Fruit fly (Drosophila melanogaster): ENCODE results near the gene CG14803.

CG14803 gene

DNA sequence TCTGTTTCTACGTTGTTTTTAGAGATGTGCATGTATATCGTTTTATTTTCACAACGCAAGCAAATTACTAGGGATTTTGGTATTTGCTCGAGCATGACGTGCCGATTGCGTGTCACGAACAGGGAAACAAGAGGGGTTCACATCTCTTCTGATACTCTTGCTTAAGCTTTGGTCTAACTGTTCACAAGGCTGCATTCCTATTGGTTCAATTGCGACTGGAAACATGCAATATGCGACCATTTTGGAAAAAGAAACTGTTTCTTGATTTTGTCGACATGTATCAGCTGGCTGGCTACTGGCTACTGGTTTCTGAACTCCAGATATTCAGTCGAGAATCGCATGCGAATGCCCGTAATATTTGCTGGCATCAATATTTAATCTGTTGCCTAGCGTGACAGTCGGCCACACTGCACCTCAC, 11.5 kb downstream of the CG14803 start, which contains the start of gene Coa8:
Gene Coa8, plus strand, starts transcription at position 144 of the 418 bp plus-strand sequence.
- TF ChIP-seq CG8478 (optimal IDR thresholded peaks at IDR 0.05) (no peak), CTCF (optimal IDR thresholded peaks at IDR 0.05) (no peak)

- no peak for TF ChIP-seq CG8478 (optimal IDR thresholded peaks at IDR 0.05)
- TF ChIP-seq CTCF (optimal IDR thresholded peaks at IDR 0.05): no peak
These were observed 12.1 kb downstream of the CG14803 start for dm6 chrX:1880779-1881178.

DNA sequence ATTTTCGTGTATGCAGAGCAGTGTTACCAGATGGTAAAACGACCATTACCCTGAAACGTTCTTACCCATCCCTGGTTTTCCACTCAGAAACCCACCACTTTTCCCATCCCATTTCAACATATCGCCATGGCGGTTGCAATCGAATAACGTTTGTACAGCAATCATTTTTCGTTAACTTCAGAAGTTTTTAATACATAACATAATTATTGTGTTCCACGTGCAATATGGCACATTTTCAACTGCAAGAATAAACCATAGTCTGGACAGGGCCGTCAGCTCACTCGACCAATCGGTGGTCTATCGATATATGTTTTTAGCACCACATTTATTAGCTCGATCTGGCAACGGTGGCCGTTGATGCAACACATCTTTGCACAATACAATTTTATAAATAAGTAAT, 21.3 kb downstream of the CG14803 start, which contains the start of the genes trr and mRpL16:
Gene trr, minus strand, starts transcription at position 25 of the 400 bp plus-strand sequence.
Gene mRpL16, plus strand, starts transcription at position 331 of the 400 bp plus-strand sequence.
- TF ChIP-seq CTCF (optimal IDR thresholded peaks at IDR 0.05) (peak in 1 of 2 experiments; percentile 33), CG8478 (optimal IDR thresholded peaks at IDR 0.05) (no peak)

DNA sequence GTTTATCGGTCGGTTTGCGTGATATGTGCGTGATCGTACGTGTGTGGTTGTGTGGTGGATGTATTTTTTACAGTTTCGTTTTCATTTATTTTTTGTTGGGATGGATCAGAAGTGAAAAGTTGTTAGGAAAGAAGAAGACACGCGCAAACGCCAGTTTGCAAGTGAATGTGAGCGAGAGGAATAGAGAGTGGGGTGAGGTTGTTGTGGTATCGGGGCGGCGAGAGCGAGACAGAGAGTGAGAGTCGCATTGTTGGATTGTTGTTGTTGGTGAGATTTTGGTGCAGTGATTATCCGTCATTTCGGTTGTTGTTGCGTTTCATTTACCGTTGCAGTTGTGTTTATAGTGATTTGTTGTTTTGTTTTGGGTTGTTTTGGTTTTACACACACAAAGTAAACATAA, 24.9 kb downstream of the CG14803 start:
- TF ChIP-seq CTCF (optimal IDR thresholded peaks at IDR 0.05) (no peak), CG8478 (optimal IDR thresholded peaks at IDR 0.05) (no peak)

- TF ChIP-seq CTCF (optimal IDR thresholded peaks at IDR 0.05): no peak
- no peak for TF ChIP-seq CG8478 (optimal IDR thresholded peaks at IDR 0.05)
These were observed 28.7 kb downstream of the CG14803 start for dm6 chrX:1897384-1897783.

dm6 chrX:1899445-1900085, 30.9 kb downstream of the CG14803 start:
- no peak for TF ChIP-seq CTCF (optimal IDR thresholded peaks at IDR 0.05)
- TF ChIP-seq CG8478 (optimal IDR thresholded peaks at IDR 0.05): no peak

dm6 chrX:1900123-1900818, 31.6 kb downstream of the CG14803 start, which contains the start of gene arm:
Gene arm, minus strand, starts transcription at chrX:1900646.
- TF ChIP-seq CTCF (optimal IDR thresholded peaks at IDR 0.05): no peak
- TF ChIP-seq CG8478 (optimal IDR thresholded peaks at IDR 0.05): no peak

DNA sequence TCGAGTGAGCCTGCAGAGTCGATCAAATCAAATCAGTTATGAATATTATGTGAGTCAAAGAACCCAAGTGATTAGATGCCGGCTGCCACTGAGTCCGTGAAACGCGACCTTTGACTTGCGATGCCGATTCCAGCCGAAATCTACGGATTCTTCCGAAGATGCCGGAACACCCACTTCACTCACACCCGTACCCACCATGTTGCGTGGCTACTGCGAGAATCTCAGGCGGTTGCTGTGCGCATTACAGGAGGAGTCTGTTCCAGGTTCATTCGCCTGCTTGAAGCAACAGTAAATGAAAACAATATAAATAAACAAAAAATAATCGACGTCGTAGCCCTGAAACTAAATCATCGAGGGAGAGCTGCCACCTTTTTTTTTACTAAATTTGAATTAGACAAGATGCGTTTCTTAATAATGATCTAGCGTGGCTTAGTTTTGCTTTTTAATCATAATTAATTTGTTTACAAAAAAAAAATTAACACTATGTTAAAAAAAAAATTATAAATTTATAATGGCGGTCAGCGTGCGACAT, 33.0 kb downstream of the CG14803 start, which contains the start of gene Ldaf1:
Gene Ldaf1, minus strand, starts transcription at position 307 of the 532 bp plus-strand sequence.
- TF ChIP-seq CG8478 (optimal IDR thresholded peaks at IDR 0.05) (no peak), CTCF (optimal IDR thresholded peaks at IDR 0.05) (no peak)

DNA sequence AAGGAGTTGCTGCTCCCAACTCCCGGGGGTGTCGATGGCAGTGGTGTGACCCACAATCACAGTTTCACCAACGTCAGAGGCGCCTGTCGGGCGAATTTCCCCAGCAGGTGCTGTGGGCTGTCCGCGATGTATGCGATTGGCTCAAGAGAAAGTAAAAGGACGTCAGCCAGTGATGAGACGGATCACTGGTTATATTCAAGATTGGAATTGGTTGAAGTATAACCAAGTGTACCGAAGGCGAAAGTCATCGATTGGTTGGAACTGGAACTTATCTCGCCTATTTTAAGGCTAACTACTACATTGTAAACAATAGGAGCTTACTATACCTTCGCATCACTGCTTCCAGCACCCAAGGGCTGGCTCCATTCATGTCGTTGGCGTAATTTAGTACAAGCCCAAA, 34.4 kb downstream of the CG14803 start, which contains the start of gene CG32801:
Gene CG32801, minus strand, starts transcription at position 101 of the 400 bp plus-strand sequence.
- TF ChIP-seq CTCF (optimal IDR thresholded peaks at IDR 0.05) (no peak), CG8478 (optimal IDR thresholded peaks at IDR 0.05) (no peak)

DNA sequence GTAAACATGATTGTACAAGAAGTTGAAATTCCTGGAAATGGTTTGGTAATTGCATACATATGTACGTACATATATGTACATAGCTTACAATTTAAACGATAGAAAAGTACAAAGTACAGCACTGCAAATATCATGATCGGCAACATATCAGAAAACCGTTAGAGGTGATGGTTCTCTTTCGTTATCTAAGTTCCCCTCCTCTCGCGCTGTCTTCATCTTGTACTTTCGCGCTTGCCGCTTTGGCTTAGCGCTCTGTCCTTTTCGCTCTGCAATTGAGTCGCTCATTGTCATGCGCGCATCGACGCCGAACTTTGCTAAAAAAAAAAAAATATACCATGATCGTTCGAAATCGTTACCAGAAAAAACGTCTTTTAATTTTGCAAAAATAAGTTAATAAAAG, 35.3 kb downstream of the CG14803 start:
- TF ChIP-seq CTCF (optimal IDR thresholded peaks at IDR 0.05) (no peak), CG8478 (optimal IDR thresholded peaks at IDR 0.05) (no peak)

dm6 chrX:1907727-1908264, 39.1 kb downstream of the CG14803 start, which contains the start of gene mip130:
Gene mip130, plus strand, starts transcription at chrX:1908239.
- TF ChIP-seq CG8478 (optimal IDR thresholded peaks at IDR 0.05) (no peak), CTCF (optimal IDR thresholded peaks at IDR 0.05) (no peak)

- no peak for TF ChIP-seq CG8478 (optimal IDR thresholded peaks at IDR 0.05)
- TF ChIP-seq CTCF (optimal IDR thresholded peaks at IDR 0.05): no peak
These were observed 40.1 kb downstream of the CG14803 start, which contains the start of the genes Edem1 and Rbcn-3B for dm6 chrX:1908757-1909156. Gene Edem1, minus strand, starts transcription at chrX:1908827. Gene Rbcn-3B, plus strand, starts transcription at chrX:1908920.

- TF ChIP-seq CG8478 (optimal IDR thresholded peaks at IDR 0.05) (no peak), CTCF (optimal IDR thresholded peaks at IDR 0.05) (no peak)
These were observed 40.9 kb downstream of the CG14803 start for dm6 chrX:1909533-1909932.
